Fruit fly (Drosophila melanogaster) whole organism, prepupa: Measurements from ENCODE around the gene Dci.

Source experiments
- Blimp-1 ChIP-seq: fragments of 200-800 bp; sonication (Bioruptor generic); optimal IDR thresholded peaks from 3 replicates; lab custom pipeline; 2017; ENCODE audit warnings: missing biosample characterization, missing genetic modification characterization, mild to moderate bottlenecking, moderate library complexity, missing genetic modification reagents
- CG10669 ChIP-seq: fragments of 200-800 bp; sonication (Bioruptor generic); optimal IDR thresholded peaks from 3 replicates; lab custom pipeline; 2018; ENCODE audit warnings: missing biosample characterization, mild to moderate bottlenecking, missing genetic modification characterization, moderate library complexity
- CG11294 ChIP-seq: fragments of 200-800 bp; sonication (Bioruptor generic); IDR thresholded peaks from 2 replicates; pipeline ENCODE4 v1.3.6; 2022; ENCODE audit warnings: missing biosample characterization, missing genetic modification characterization
- CG11762 ChIP-seq: fragments of 200-800 bp; sonication (Bioruptor generic); optimal IDR thresholded peaks from 3 replicates; lab custom pipeline; 2016; ENCODE audit warnings: missing biosample characterization, missing genetic modification characterization; ENCODE audit not compliant: insufficient read depth
- CG11902 ChIP-seq: fragments of 200-800 bp; sonication (Bioruptor generic); optimal IDR thresholded peaks from 3 replicates; lab custom pipeline; 2016; ENCODE audit warnings: missing biosample characterization, missing genetic modification characterization
- CG31627 ChIP-seq: fragments of 200-800 bp; sonication (Bioruptor generic); optimal IDR thresholded peaks from 3 replicates; lab custom pipeline; 2016; ENCODE audit warnings: missing biosample characterization, missing genetic modification characterization
- CG32006 ChIP-seq: fragments of 200-800 bp; sonication (Bioruptor generic); optimal IDR thresholded peaks from 3 replicates; lab custom pipeline; 2017; ENCODE audit warnings: missing biosample characterization, mild to moderate bottlenecking, missing genetic modification characterization
- CG4318 ChIP-seq: fragments of 200-800 bp; sonication (Bioruptor generic); optimal IDR thresholded peaks from 3 replicates; lab custom pipeline; 2017; ENCODE audit warnings: missing biosample characterization, mild to moderate bottlenecking, missing genetic modification characterization
- CG6163 ChIP-seq: fragments of 200-800 bp; sonication (Bioruptor generic); IDR thresholded peaks from 3 replicates; pipeline ENCODE4 v1.3.6; 2022; ENCODE audit warnings: missing biosample characterization, missing genetic modification characterization
- CG6808 ChIP-seq: fragments of 200-800 bp; sonication (Bioruptor generic); optimal IDR thresholded peaks from 3 replicates; lab custom pipeline; 2017; ENCODE audit warnings: missing biosample characterization, missing genetic modification characterization, mild to moderate bottlenecking, moderate library complexity, missing genetic modification reagents
- CG6854 ChIP-seq: fragments of 200-800 bp; sonication (Bioruptor generic); optimal IDR thresholded peaks from 2 replicates; lab custom pipeline; 2017; ENCODE audit warnings: missing biosample characterization, mild to moderate bottlenecking, missing genetic modification characterization
- CG8119 ChIP-seq: fragments of 200-800 bp; sonication (Bioruptor generic); IDR thresholded peaks from 3 replicates; pipeline ENCODE4 v1.3.6; 2022; ENCODE audit warnings: missing biosample characterization, missing genetic modification characterization
- CG8319 ChIP-seq: fragments of 200-800 bp; sonication (Bioruptor generic); optimal IDR thresholded peaks from 3 replicates; lab custom pipeline; 2016; ENCODE audit warnings: missing biosample characterization, missing genetic modification characterization
- CG8632 ChIP-seq: fragments of 200-800 bp; sonication (Bioruptor generic); optimal IDR thresholded peaks from 3 replicates; lab custom pipeline; 2016; ENCODE audit warnings: missing biosample characterization, missing genetic modification characterization
- Eip75B ChIP-seq: fragments of 200-800 bp; sonication (Bioruptor generic); optimal IDR thresholded peaks from 3 replicates; lab custom pipeline; 2016; ENCODE audit warnings: missing biosample characterization, missing genetic modification characterization
- Eip78C ChIP-seq: fragments of 200-800 bp; sonication (Bioruptor generic); peaks from one replicate; lab custom pipeline; 2016; ENCODE audit warnings: missing biosample characterization, missing genetic modification characterization
- Eip93F ChIP-seq: fragments of 200-800 bp; sonication (Bioruptor generic); optimal IDR thresholded peaks from 2 replicates; lab custom pipeline; 2016; ENCODE audit warnings: missing biosample characterization, mild to moderate bottlenecking, missing genetic modification characterization
- Ets21C ChIP-seq: fragments of 200-800 bp; sonication (Bioruptor generic); optimal IDR thresholded peaks from 3 replicates; lab custom pipeline; 2016; ENCODE audit warnings: missing biosample characterization, missing genetic modification characterization
- Ets96B ChIP-seq: fragments of 200-800 bp; optimal IDR thresholded peaks from 2 replicates; lab custom pipeline; 2019; ENCODE audit warnings: missing biosample characterization, mild to moderate bottlenecking, missing genetic modification characterization, moderate library complexity
- Gug ChIP-seq: fragments of 200-800 bp; sonication (Bioruptor generic); IDR thresholded peaks from 2 replicates; pipeline ENCODE4 v1.3.6; 2022; ENCODE audit warnings: missing biosample characterization, missing genetic modification characterization
- Hr38 ChIP-seq: sonication (Bioruptor generic); optimal IDR thresholded peaks from 2 replicates; lab custom pipeline; 2016; ENCODE audit warnings: missing biosample characterization, missing genetic modification characterization
- Hr39 ChIP-seq: fragments of 200-800 bp; sonication (Bioruptor generic); optimal IDR thresholded peaks from 2 replicates; lab custom pipeline; 2016; ENCODE audit warnings: missing biosample characterization, missing genetic modification characterization
- Lpt ChIP-seq: fragments of 200-800 bp; sonication (Bioruptor generic); optimal IDR thresholded peaks from 3 replicates; lab custom pipeline; 2016; ENCODE audit warnings: missing biosample characterization, missing genetic modification characterization
- Met ChIP-seq: fragments of 200-800 bp; sonication (Bioruptor generic); optimal IDR thresholded peaks from 3 replicates; lab custom pipeline; 2016; ENCODE audit warnings: missing biosample characterization, missing genetic modification characterization
- OdsH ChIP-seq: fragments of 200-800 bp; sonication (Bioruptor generic); optimal IDR thresholded peaks from 3 replicates; lab custom pipeline; 2016; ENCODE audit warnings: missing biosample characterization, missing genetic modification characterization
- Smox ChIP-seq: fragments of 200-800 bp; sonication (Bioruptor generic); optimal IDR thresholded peaks from 3 replicates; lab custom pipeline; 2016; ENCODE audit warnings: missing biosample characterization, missing genetic modification characterization
- Sox102F ChIP-seq: fragments of 200-800 bp; sonication (Bioruptor generic); optimal IDR thresholded peaks from 2 replicates; lab custom pipeline; 2016; ENCODE audit warnings: missing biosample characterization, mild to moderate bottlenecking, missing genetic modification characterization
- Sox14 ChIP-seq: fragments of 200-800 bp; sonication (Bioruptor generic); optimal IDR thresholded peaks from 3 replicates; lab custom pipeline; 2016; ENCODE audit warnings: missing biosample characterization, missing genetic modification characterization
- Sox15 ChIP-seq: fragments of 200-800 bp; sonication (Bioruptor generic); optimal IDR thresholded peaks from 3 replicates; lab custom pipeline; 2016; ENCODE audit warnings: missing biosample characterization, missing genetic modification characterization
- cyc ChIP-seq: fragments of 200-800 bp; sonication (Bioruptor generic); optimal IDR thresholded peaks from 3 replicates; lab custom pipeline; 2016; ENCODE audit warnings: missing biosample characterization, missing genetic modification characterization
- dac ChIP-seq: fragments of 200-800 bp; sonication (Bioruptor generic); optimal IDR thresholded peaks from 2 replicates; lab custom pipeline; 2017; ENCODE audit warnings: missing biosample characterization, mild to moderate bottlenecking, missing genetic modification characterization
- dsx ChIP-seq: fragments of 200-800 bp; optimal IDR thresholded peaks from 3 replicates; lab custom pipeline; 2019; ENCODE audit warnings: missing biosample characterization, mild to moderate bottlenecking, missing genetic modification characterization, moderate library complexity; ENCODE audit not compliant: poor library complexity, severe bottlenecking
- eg ChIP-seq: fragments of 200-800 bp; sonication (Bioruptor generic); IDR thresholded peaks from 3 replicates; pipeline ENCODE4 v1.3.6; 2022; ENCODE audit warnings: missing biosample characterization, missing genetic modification characterization
- esn ChIP-seq: fragments of 200-800 bp; sonication (Bioruptor generic); optimal IDR thresholded peaks from 2 replicates; lab custom pipeline; 2016; ENCODE audit warnings: missing biosample characterization, mild to moderate bottlenecking, missing genetic modification characterization, moderate library complexity
- fd59A ChIP-seq: fragments of 200-800 bp; sonication (Bioruptor generic); optimal IDR thresholded peaks from 2 replicates; lab custom pipeline; 2017; ENCODE audit warnings: missing biosample characterization, mild to moderate bottlenecking, missing genetic modification characterization, missing genetic modification reagents
- fkh ChIP-seq: fragments of 200-800 bp; sonication (Bioruptor generic); optimal IDR thresholded peaks from 3 replicates; lab custom pipeline; 2017; ENCODE audit warnings: missing biosample characterization, mild to moderate bottlenecking, missing genetic modification characterization, moderate library complexity
- lz ChIP-seq: fragments of 200-800 bp; sonication (Bioruptor generic); optimal IDR thresholded peaks from 3 replicates; lab custom pipeline; 2016; ENCODE audit warnings: missing biosample characterization, missing genetic modification characterization
- net ChIP-seq: fragments of 200-800 bp; sonication (Bioruptor generic); optimal IDR thresholded peaks from 3 replicates; lab custom pipeline; 2016; ENCODE audit warnings: missing biosample characterization, missing genetic modification characterization
- pdm3 ChIP-seq: fragments of 200-800 bp; sonication (Bioruptor generic); optimal IDR thresholded peaks from 3 replicates; lab custom pipeline; 2016; ENCODE audit warnings: missing biosample characterization, missing genetic modification characterization
- salr ChIP-seq, 2 experiments: fragments of 200-800 bp; sonication (Bioruptor generic); optimal IDR thresholded peaks; 3 replicates each; lab custom pipeline; 2016 to 2018; ENCODE audit warnings: missing biosample characterization in 2 of 2, missing genetic modification characterization in 2 of 2, mild to moderate bottlenecking in 1 of 2
- spab ChIP-seq: fragments of 200-800 bp; sonication (Bioruptor generic); optimal IDR thresholded peaks from 2 replicates; lab custom pipeline; 2017; ENCODE audit warnings: missing biosample characterization, mild to moderate bottlenecking, missing genetic modification characterization, missing genetic modification reagents
- ss ChIP-seq, 2 experiments: fragments of 200-800 bp; sonication (Bioruptor generic); optimal IDR thresholded peaks; 2 replicates in 1 of 2; 3 replicates in 1 of 2; lab custom pipeline; 2017 to 2018; ENCODE audit warnings: mild to moderate bottlenecking in 2 of 2, missing biosample characterization in 2 of 2, missing genetic modification characterization in 2 of 2, moderate library complexity in 1 of 2
- svp ChIP-seq: fragments of 200-800 bp; sonication (Bioruptor generic); peaks from one replicate; lab custom pipeline; 2016; ENCODE audit warnings: missing biosample characterization, missing genetic modification characterization
- topi ChIP-seq: fragments of 200-800 bp; sonication (Bioruptor generic); optimal IDR thresholded peaks from 3 replicates; lab custom pipeline; 2016; ENCODE audit warnings: missing biosample characterization, missing genetic modification characterization

Dci gene

DNA sequence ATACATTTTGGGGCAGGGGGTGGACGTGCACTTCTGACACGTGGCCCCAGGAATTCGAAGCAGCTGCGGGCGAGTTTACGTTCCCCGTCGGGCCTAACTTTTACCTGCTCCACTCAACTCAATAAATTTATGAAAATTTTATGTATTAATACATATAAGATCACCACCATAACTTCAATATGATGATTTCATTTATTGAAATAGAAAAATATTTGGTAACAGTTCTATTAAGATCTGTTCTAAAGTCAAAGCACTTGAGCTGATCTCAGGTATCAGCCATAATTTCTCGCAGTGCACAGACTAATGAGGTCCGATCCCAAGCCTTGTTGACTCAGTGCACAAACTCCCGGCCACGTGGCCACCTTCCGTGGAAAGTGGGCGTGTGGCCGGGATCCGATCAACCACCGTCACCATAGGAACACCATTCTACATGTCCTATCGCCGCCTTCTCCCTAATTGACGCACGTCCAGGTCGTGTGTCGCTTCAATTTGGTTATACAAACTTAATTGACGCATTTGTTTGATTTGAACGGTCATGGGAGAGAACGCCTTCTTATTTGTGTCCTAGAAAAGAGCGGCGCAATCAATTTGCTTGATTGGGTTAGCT, 41.0 kb upstream of the Dci start:
- peak; percentile 2 for TF ChIP-seq Eip78C
- no peak for TF ChIP-seq CG8319 (GFP tag; lab: Kevin White, UChicago)
- no peak for TF ChIP-seq Eip75B
- peak; percentile 11 for TF ChIP-seq svp (GFP tag; lab: Kevin White, UChicago)
- TF ChIP-seq net (GFP tag; lab: Kevin White, UChicago), result no peak
- no peak for TF ChIP-seq dac
- no peak for TF ChIP-seq CG8119
- TF ChIP-seq CG11762 (GFP tag; lab: Kevin White, UChicago), result no peak
- no peak for TF ChIP-seq Ets96B (tag; lab: Kevin White, UChicago)
- no peak for TF ChIP-seq ss (GFP tag; optimal IDR thresholded peaks at IDR 0.05; lab: Kevin White, UChicago)
- TF ChIP-seq CG8632 (GFP tag; lab: Kevin White, UChicago), result no peak

dm6 chr3L:811816-812215, 39.3 kb upstream of the Dci start:
- no peak for TF ChIP-seq CG6163 (GFP tag; lab: Robert Waterston, UW)
- TF ChIP-seq Hr39 (GFP tag; lab: Kevin White, UChicago), result no peak
- no peak for TF ChIP-seq Lpt (GFP tag; lab: Kevin White, UChicago)
- no peak for TF ChIP-seq net (GFP tag; lab: Kevin White, UChicago)
- no peak for TF ChIP-seq CG8119
- TF ChIP-seq CG32006, result no peak
- TF ChIP-seq salr (GFP tag; optimal IDR thresholded peaks at IDR 0.05; lab: Kevin White, UChicago), result no peak
- no peak for TF ChIP-seq eg (GFP tag; lab: Robert Waterston, UW)
- TF ChIP-seq cyc (GFP tag; lab: Kevin White, UChicago), result no peak
- no peak for TF ChIP-seq ss (GFP tag; optimal IDR thresholded peaks at IDR 0.05; lab: Kevin White, UChicago)
- no peak for TF ChIP-seq Sox14

DNA sequence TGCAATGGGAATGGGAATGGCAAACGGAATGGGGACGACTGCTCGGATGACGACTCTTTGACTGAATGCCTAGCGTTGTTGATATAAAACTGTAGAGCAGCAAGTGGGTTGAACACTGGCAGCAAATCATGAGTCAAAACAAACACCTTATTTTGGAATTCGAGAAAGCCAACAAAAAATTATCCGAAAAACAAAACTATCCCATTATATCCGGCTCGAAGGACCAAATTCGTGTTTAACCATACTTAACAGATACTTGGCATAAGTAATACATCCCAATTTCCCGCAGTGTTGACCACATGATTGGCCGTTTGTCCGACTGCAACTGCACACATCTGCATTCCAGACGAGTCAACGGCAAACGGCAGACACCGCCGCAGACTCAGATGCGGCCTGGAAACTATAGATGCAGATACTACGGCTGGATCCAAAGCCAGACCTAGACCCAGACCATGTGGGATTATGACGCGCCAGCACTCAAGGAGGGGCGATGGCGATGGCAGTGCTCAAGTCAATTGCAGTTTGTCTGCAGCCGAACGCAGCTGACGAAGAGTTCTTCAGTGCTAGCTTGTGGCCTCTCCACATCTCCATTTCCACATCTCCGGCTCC, 37.8 kb upstream of the Dci start:
- TF ChIP-seq Smox (GFP tag; lab: Kevin White, UChicago) (peak; percentile 4), CG11762 (GFP tag; lab: Kevin White, UChicago) (peak; percentile 77), Eip93F (GFP tag; lab: Kevin White, UChicago) (no peak), Met (GFP tag; lab: Kevin White, UChicago) (peak; percentile 53), ss (GFP tag; optimal IDR thresholded peaks at IDR 0.05; lab: Kevin White, UChicago) (peak; percentile 70 to 81), pdm3 (GFP tag; lab: Kevin White, UChicago) (peak; percentile 84), Gug (GFP tag; lab: Robert Waterston, UW) (peak; percentile 96), Eip75B (peak; percentile 88), spab (GFP tag; lab: Kevin White, UChicago) (peak; percentile 87), fkh (GFP tag; lab: Kevin White, UChicago) (no peak), CG10669 (peak; percentile 90), Sox14 (peak; percentile 91), CG4318 (GFP tag; lab: Kevin White, UChicago) (peak; percentile 92), Ets21C (GFP tag; lab: Kevin White, UChicago) (no peak), CG11294 (peak; percentile 92), Sox102F (GFP tag; lab: Kevin White, UChicago) (peak; percentile 13), Hr38 (GFP tag; lab: Kevin White, UChicago) (peak; percentile 81), OdsH (peak; percentile 89), lz (GFP tag; lab: Kevin White, UChicago) (peak; percentile 45), CG32006 (peak; percentile 96), CG8632 (GFP tag; lab: Kevin White, UChicago) (peak; percentile 73), CG31627 (GFP tag; lab: Kevin White, UChicago) (peak; percentile 25), topi (GFP tag; lab: Kevin White, UChicago) (peak; percentile 47), CG6808 (GFP tag; lab: Kevin White, UChicago) (peak; percentile 86), CG11902 (GFP tag; lab: Kevin White, UChicago) (peak; percentile 44), net (GFP tag; lab: Kevin White, UChicago) (peak; percentile 85), Blimp-1 (GFP tag; lab: Kevin White, UChicago) (no peak), fd59A (peak; percentile 88), dsx (GFP tag; lab: Kevin White, UChicago) (peak; percentile 81), Lpt (GFP tag; lab: Kevin White, UChicago) (peak; percentile 93), CG6854 (GFP tag; lab: Kevin White, UChicago) (no peak), Hr39 (GFP tag; lab: Kevin White, UChicago) (peak; percentile 37), salr (GFP tag; optimal IDR thresholded peaks at IDR 0.05; lab: Kevin White, UChicago) (peak; percentile 85 to 88), svp (GFP tag; lab: Kevin White, UChicago) (peak; percentile 76), Sox15 (peak; percentile 51), cyc (GFP tag; lab: Kevin White, UChicago) (peak; percentile 17), dac (peak; percentile 90), esn (peak; percentile 31)
